Fruit fly (Drosophila melanogaster) Kc167 (cell line): Measurements from ENCODE around the gene CG42322.

ENCODE experiments used
- Sin3A ChIP-seq: fragments of >200 bp; optimal IDR thresholded peaks from 2 replicates; lab custom pipeline; 2018; ENCODE audit warnings: missing external identifiers
- ttk ChIP-seq: sonication (Bioruptor generic); optimal IDR thresholded peaks from 2 replicates; lab custom pipeline; 2017; ENCODE audit warnings: missing external identifiers

dm6 chr3R:20796949-20797348 is 57.0 kb downstream of the CG42322 start:
- TF ChIP-seq Sin3A (lab: Kevin White, UChicago) (no peak), ttk (lab: Kevin White, UChicago) (no peak)
